Fruit fly (Drosophila melanogaster): ENCODE measurements around the gene lbe.

Gene lbe

dm6 chr3R:21419258-21419657 lies 27.1 kb downstream of the lbe start:
- TF ChIP-seq rgr (GFP tag; optimal IDR thresholded peaks at IDR 0.05) (no peak), dmrt93B (GFP tag; optimal IDR thresholded peaks at IDR 0.05) (no peak), fru (GFP tag; optimal IDR thresholded peaks at IDR 0.05) (no peak), dl (GFP tag; optimal IDR thresholded peaks at IDR 0.05; ENCODE audit: insufficient read depth in 1 of 2, partially characterized antibody in 2 of 2) (no peak), sage (GFP tag; optimal IDR thresholded peaks at IDR 0.05) (no peak), jim (GFP tag; optimal IDR thresholded peaks at IDR 0.05) (no peak), Mio (GFP tag; optimal IDR thresholded peaks at IDR 0.05) (no peak), HLH106 (tag; optimal IDR thresholded peaks at IDR 0.05) (no peak), woc (GFP tag; optimal IDR thresholded peaks at IDR 0.05) (no peak), Vsx2 (GFP tag; optimal IDR thresholded peaks at IDR 0.05; ENCODE audit: partially characterized antibody) (no peak), Sp1 (GFP tag; optimal IDR thresholded peaks at IDR 0.05) (no peak), OdsH (GFP tag; optimal IDR thresholded peaks at IDR 0.05) (no peak), Hr78 (GFP tag; optimal IDR thresholded peaks at IDR 0.05) (no peak)

DNA sequence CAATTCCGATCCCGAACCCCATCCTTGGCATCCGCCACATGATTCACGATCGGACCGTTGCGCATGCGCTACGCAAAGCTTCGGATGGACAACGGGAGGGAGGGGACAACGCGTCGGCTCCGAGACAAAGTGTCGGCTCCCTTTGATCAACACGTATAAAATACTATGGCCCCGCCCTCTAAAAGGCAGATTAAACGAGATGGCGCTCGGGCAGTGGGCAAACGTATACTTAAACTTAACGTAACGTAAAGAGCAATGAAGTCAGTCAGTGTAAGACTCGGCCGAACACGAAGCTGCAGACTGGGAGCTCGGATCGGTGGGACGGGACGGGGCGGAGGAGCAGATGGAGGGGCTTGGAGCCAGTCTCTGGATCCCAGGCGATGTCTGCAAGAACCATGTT lies 29.4 kb downstream of the lbe start:
- TF ChIP-seq OdsH (GFP tag; optimal IDR thresholded peaks at IDR 0.05) (no peak), GATAd (GFP tag; optimal IDR thresholded peaks at IDR 0.05) (no peak), Mio (GFP tag; optimal IDR thresholded peaks at IDR 0.05) (no peak), pan (optimal IDR thresholded peaks at IDR 0.05) (no peak), Myc (optimal IDR thresholded peaks at IDR 0.05) (no peak), CrebA (GFP tag; optimal IDR thresholded peaks at IDR 0.05; ENCODE audit: borderline replicate concordance) (no peak), CG32264 (GFP tag; optimal IDR thresholded peaks at IDR 0.05) (no peak), Dif (GFP tag; optimal IDR thresholded peaks at IDR 0.05; ENCODE audit: partially characterized antibody) (no peak), Sp1 (GFP tag; optimal IDR thresholded peaks at IDR 0.05) (no peak), br (GFP tag; optimal IDR thresholded peaks at IDR 0.05) (no peak), tai (GFP tag; optimal IDR thresholded peaks at IDR 0.05) (no peak), jim (GFP tag; optimal IDR thresholded peaks at IDR 0.05) (no peak)

DNA sequence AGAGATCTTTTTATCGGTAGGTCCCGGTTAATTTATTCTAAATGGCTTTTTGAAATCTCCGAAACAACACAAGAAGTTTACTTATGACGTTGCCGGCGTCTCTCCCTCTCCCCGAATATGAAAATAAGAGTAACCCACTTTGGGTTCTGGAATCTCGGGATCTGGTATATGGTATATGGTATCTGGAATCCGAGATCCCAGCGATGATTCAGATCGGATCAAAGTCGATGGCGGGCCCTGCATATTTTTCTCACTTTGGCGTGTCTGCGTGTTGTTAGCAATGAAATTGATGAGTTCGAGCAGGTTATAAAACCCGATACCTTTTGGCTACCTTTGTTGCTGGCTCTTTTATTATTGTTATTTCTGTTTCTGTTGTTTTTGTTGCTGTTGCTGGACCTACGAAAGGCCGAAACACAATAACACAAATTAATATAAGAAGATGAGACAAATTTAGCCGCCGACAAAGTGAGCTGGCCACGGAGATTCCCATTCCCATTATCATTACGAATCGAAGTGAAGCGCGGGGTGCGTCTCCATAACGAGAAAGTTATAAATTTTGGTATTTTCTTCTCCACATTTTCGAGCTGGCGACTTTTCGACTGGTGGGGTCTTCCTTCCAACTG lies 31.2 kb downstream of the lbe start:
- no peak for TF ChIP-seq usp (GFP tag; optimal IDR thresholded peaks at IDR 0.05)
- no peak for TF ChIP-seq Abd-B (GFP tag; optimal IDR thresholded peaks at IDR 0.05)
- TF ChIP-seq dl (GFP tag; optimal IDR thresholded peaks at IDR 0.05; ENCODE audit: insufficient read depth in 1 of 2, partially characterized antibody in 2 of 2): no peak

dm6 chr3R:21414169-21414568 lies 32.2 kb downstream of the lbe start:
- TF ChIP-seq foxo (GFP tag; optimal IDR thresholded peaks at IDR 0.05): no peak
- no peak for TF ChIP-seq br (GFP tag; optimal IDR thresholded peaks at IDR 0.05)
- TF ChIP-seq Dif (GFP tag; optimal IDR thresholded peaks at IDR 0.05; ENCODE audit: partially characterized antibody): no peak
- TF ChIP-seq Hr78 (GFP tag; optimal IDR thresholded peaks at IDR 0.05): no peak
- TF ChIP-seq Jra (GFP tag; optimal IDR thresholded peaks at IDR 0.05): no peak
- TF ChIP-seq jim (GFP tag; optimal IDR thresholded peaks at IDR 0.05): no peak
- no peak for TF ChIP-seq Vsx2 (GFP tag; optimal IDR thresholded peaks at IDR 0.05; ENCODE audit: partially characterized antibody)
- TF ChIP-seq lola (GFP tag; optimal IDR thresholded peaks at IDR 0.05): no peak
- no peak for TF ChIP-seq rgr (GFP tag; optimal IDR thresholded peaks at IDR 0.05)
- no peak for TF ChIP-seq fru (GFP tag; optimal IDR thresholded peaks at IDR 0.05)
- no peak for TF ChIP-seq CrebA (GFP tag; optimal IDR thresholded peaks at IDR 0.05; ENCODE audit: borderline replicate concordance)

DNA sequence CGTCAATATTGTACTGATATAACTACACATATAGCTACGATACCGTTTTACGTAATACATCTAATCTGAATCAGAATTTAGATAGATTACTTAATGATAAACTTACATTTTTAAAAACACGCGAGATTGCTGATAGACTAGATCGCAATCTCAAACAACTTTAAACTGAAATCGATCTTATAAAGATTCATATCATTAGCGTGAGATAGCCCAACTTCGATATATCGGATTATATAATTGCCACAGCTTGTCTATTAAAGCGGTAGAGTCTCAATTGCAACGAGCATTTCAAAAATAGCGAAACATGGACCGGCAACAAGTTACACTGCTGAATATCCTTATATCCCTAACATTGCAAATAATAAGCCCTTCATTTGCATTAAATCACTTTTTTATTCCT lies 37.5 kb downstream of the lbe start, which contains the start of gene CheB93b:
TSS of gene CheB93b (plus strand) at position 301 of the 400 bp plus-strand sequence.
- TF ChIP-seq Hr78 (GFP tag; optimal IDR thresholded peaks at IDR 0.05) (no peak), Dfd (GFP tag; optimal IDR thresholded peaks at IDR 0.05) (no peak), ey (GFP tag; optimal IDR thresholded peaks at IDR 0.05) (no peak)

dm6 chr3R:21408372-21408771 lies 38.0 kb downstream of the lbe start:
- no peak for TF ChIP-seq OdsH (GFP tag; optimal IDR thresholded peaks at IDR 0.05)
- TF ChIP-seq Myc (optimal IDR thresholded peaks at IDR 0.05): peak; percentile 44

DNA sequence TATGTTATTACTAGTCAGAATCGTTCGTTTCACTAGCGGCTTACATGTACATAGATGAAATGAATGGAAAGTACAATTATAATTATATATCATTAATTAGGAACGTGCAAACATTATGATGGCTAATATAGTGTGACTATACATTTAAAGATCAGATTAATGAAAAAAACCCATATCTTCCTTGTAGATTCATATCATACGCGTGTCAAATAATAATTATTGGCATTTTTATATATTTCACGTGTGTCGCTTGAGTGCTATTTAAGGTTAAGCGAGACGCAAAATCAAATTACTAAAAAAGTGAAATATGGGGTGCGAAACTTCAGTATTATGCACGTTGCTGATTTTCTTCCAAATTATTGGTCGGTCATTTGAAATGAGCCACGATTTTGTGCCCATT lies 39.2 kb downstream of the lbe start, which contains the start of gene CheB93a:
TSS of gene CheB93a (plus strand) at position 301 of the 400 bp plus-strand sequence.
- no peak for TF ChIP-seq Sp1 (GFP tag; optimal IDR thresholded peaks at IDR 0.05)
- no peak for TF ChIP-seq HLH106 (tag; optimal IDR thresholded peaks at IDR 0.05)
- no peak for TF ChIP-seq psq (GFP tag; optimal IDR thresholded peaks at IDR 0.05)
- no peak for TF ChIP-seq dsf (GFP tag; optimal IDR thresholded peaks at IDR 0.05; ENCODE audit: borderline replicate concordance)
- no peak for TF ChIP-seq pan (optimal IDR thresholded peaks at IDR 0.05)
- TF ChIP-seq CG32264 (GFP tag; optimal IDR thresholded peaks at IDR 0.05): no peak
- TF ChIP-seq usp (GFP tag; optimal IDR thresholded peaks at IDR 0.05): no peak
- TF ChIP-seq Hnf4 (GFP tag; optimal IDR thresholded peaks at IDR 0.05): no peak
- TF ChIP-seq N (GFP tag; optimal IDR thresholded peaks at IDR 0.05): no peak
- no peak for TF ChIP-seq ey (GFP tag; optimal IDR thresholded peaks at IDR 0.05)
- TF ChIP-seq Hr83 (GFP tag; optimal IDR thresholded peaks at IDR 0.05; ENCODE audit: poor library complexity, severe bottlenecking): no peak
